Worm (Caenorhabditis elegans) whole organism, young adult: ENCODE measurements around the gene F47D12.3.

Experiments
- D2030.7 ChIP-seq: fragments of 200-800 bp; sonication (Bioruptor generic); IDR thresholded peaks from 2 replicates; pipeline ENCODE4 v1.3.6; 2022; ENCODE audit warnings: missing genetic modification reagents, missing genetic modification characterization, missing compliant biosample characterization
- F55B11.4 ChIP-seq: sonication (generic microtip); optimal IDR thresholded peaks from 2 replicates; lab custom pipeline; 2016; ENCODE audit warnings: missing compliant biosample characterization, missing genetic modification characterization, borderline replicate concordance; ENCODE audit not compliant: insufficient read depth
- F57A8.1 ChIP-seq: fragments of 200-800 bp; sonication (Bioruptor generic); optimal IDR thresholded peaks from 2 replicates; lab custom pipeline; 2018; ENCODE audit warnings: mild to moderate bottlenecking, missing genetic modification characterization, moderate library complexity, missing compliant biosample characterization
- F57C9.4 ChIP-seq: sonication (generic microtip); optimal IDR thresholded peaks from 2 replicates; lab custom pipeline; 2017; ENCODE audit warnings: mild to moderate bottlenecking, missing genetic modification characterization, missing compliant biosample characterization
- K12H6.12 ChIP-seq: fragments of 200-800 bp; sonication (Bioruptor generic); optimal IDR thresholded peaks from 2 replicates; lab custom pipeline; 2018; ENCODE audit warnings: mild to moderate bottlenecking, missing genetic modification characterization, missing compliant biosample characterization
- T26A5.8 ChIP-seq: sonication (generic microtip); optimal IDR thresholded peaks from 2 replicates; lab custom pipeline; 2016; ENCODE audit warnings: missing genetic modification characterization, missing compliant biosample characterization
- ama-1 ChIP-seq, 3 experiments: fragments of 150-350 bp in 1 of 3; sonication (generic microtip) in 2 of 3; optimal IDR thresholded peaks; 2 replicates each; lab custom pipeline; 2014 to 2018; ENCODE audit warnings: missing biosample characterization in 2 of 3, missing genetic modification characterization in 2 of 3, missing genetic modification reagents in 2 of 3
- aptf-2 ChIP-seq: fragments of 200-800 bp; sonication (Bioruptor generic); conservative IDR thresholded peaks from 2 replicates; pipeline ENCODE4 v1.3.6; 2022; ENCODE audit warnings: missing genetic modification reagents, missing genetic modification characterization, missing compliant biosample characterization
- atf-7 ChIP-seq: sonication (generic microtip); optimal IDR thresholded peaks from 2 replicates; lab custom pipeline; 2017; ENCODE audit warnings: mild to moderate bottlenecking, missing genetic modification characterization, missing compliant biosample characterization
- attf-5 ChIP-seq: fragments of 200-800 bp; sonication (Bioruptor generic); optimal IDR thresholded peaks from 2 replicates; lab custom pipeline; 2018; ENCODE audit warnings: mild to moderate bottlenecking, missing genetic modification characterization, missing compliant biosample characterization
- ccch-3 ChIP-seq: fragments of 200-800 bp; sonication (Bioruptor generic); optimal IDR thresholded peaks from 2 replicates; lab custom pipeline; 2018; ENCODE audit warnings: mild to moderate bottlenecking, missing genetic modification characterization, missing compliant biosample characterization
- ceh-100 ChIP-seq: fragments of 200-800 bp; sonication (Bioruptor generic); IDR thresholded peaks from 2 replicates; pipeline ENCODE4 v1.3.6; 2022; ENCODE audit warnings: missing genetic modification reagents, missing genetic modification characterization, missing compliant biosample characterization
- ceh-27 ChIP-seq: fragments of 200-800 bp; sonication (Bioruptor generic); optimal IDR thresholded peaks from 2 replicates; lab custom pipeline; 2018; ENCODE audit warnings: mild to moderate bottlenecking, missing genetic modification characterization, moderate library complexity, missing compliant biosample characterization
- ceh-40 ChIP-seq: fragments of 200-800 bp; sonication (Bioruptor generic); IDR thresholded peaks from 2 replicates; pipeline ENCODE4 v1.3.6; 2022; ENCODE audit warnings: missing genetic modification characterization, missing compliant biosample characterization
- dpff-1 ChIP-seq: sonication (generic microtip); optimal IDR thresholded peaks from 2 replicates; lab custom pipeline; 2017; ENCODE audit warnings: mild to moderate bottlenecking, missing genetic modification characterization, missing compliant biosample characterization
- egl-18 ChIP-seq: fragments of 200-800 bp; sonication (Bioruptor generic); IDR thresholded peaks from 2 replicates; pipeline ENCODE4 v1.3.6; 2022; ENCODE audit warnings: missing genetic modification reagents, missing genetic modification characterization, missing compliant biosample characterization
- hlh-26 ChIP-seq: fragments of 200-800 bp; sonication (Bioruptor generic); conservative IDR thresholded peaks from 2 replicates; pipeline ENCODE4 v1.3.6; 2022; ENCODE audit warnings: missing genetic modification reagents, missing genetic modification characterization, missing compliant biosample characterization
- hmg-1.2 ChIP-seq: fragments of 200-800 bp; sonication (Bioruptor generic); IDR thresholded peaks from 2 replicates; pipeline ENCODE4 v1.3.6; 2022; ENCODE audit warnings: missing genetic modification reagents, missing genetic modification characterization, missing compliant biosample characterization
- hsf-1 ChIP-seq: fragments of 200-800 bp; sonication (Bioruptor generic); IDR thresholded peaks from 2 replicates; pipeline ENCODE4 v1.3.6; 2022; ENCODE audit warnings: missing genetic modification reagents, missing genetic modification characterization, missing compliant biosample characterization
- lin-35 ChIP-seq, 3 experiments: fragments of 150-350 bp in 2 of 3; sonication (generic microtip) in 1 of 3; optimal IDR thresholded peaks; 2 replicates each; lab custom pipeline; 2014 to 2018; ENCODE audit warnings: missing biosample characterization in 3 of 3, missing genetic modification characterization in 3 of 3, missing genetic modification reagents in 3 of 3
- mes-4 ChIP-seq: sonication (generic microtip); optimal IDR thresholded peaks from 2 replicates; lab custom pipeline; 2016; ENCODE audit warnings: missing genotype, missing genetic modification characterization, missing compliant biosample characterization
- nhr-120 ChIP-seq: fragments of 200-800 bp; sonication (Bioruptor generic); IDR thresholded peaks from 2 replicates; pipeline ENCODE4 v1.3.6; 2022; ENCODE audit warnings: missing genetic modification characterization, missing compliant biosample characterization
- nhr-179 ChIP-seq: sonication (generic microtip); optimal IDR thresholded peaks from 2 replicates; lab custom pipeline; 2016; ENCODE audit warnings: mild to moderate bottlenecking, missing genetic modification characterization, missing compliant biosample characterization
- rcor-1 ChIP-seq: fragments of 200-800 bp; sonication (Bioruptor generic); IDR thresholded peaks from 2 replicates; pipeline ENCODE4 v1.3.6; 2022; ENCODE audit warnings: missing genetic modification reagents, missing genetic modification characterization, missing compliant biosample characterization
- snpc-1.1 ChIP-seq: sonication (generic microtip); optimal IDR thresholded peaks from 2 replicates; lab custom pipeline; 2017; ENCODE audit warnings: missing genetic modification characterization, mild to moderate bottlenecking, missing compliant biosample characterization, antibody characterized with exemption, moderate library complexity, missing genotype, missing genetic modification reagents; ENCODE audit not compliant: insufficient read depth
- snpc-4 ChIP-seq, 5 experiments: fragments of 150-350 bp in 1 of 5; sonication (generic microtip) in 4 of 5; optimal IDR thresholded peaks; 2 replicates each; lab custom pipeline; 2014 to 2018; ENCODE audit warnings: missing genetic modification characterization in 5 of 5, missing biosample characterization in 3 of 5, antibody characterized with exemption in 2 of 5, mild to moderate bottlenecking in 2 of 5, missing compliant biosample characterization in 2 of 5, missing genotype in 2 of 5, moderate library complexity in 2 of 5, missing genetic modification reagents in 1 of 5
- unc-130 ChIP-seq: sonication (generic microtip); optimal IDR thresholded peaks from 2 replicates; lab custom pipeline; 2016; ENCODE audit warnings: missing genetic modification reagents, missing genetic modification characterization, missing compliant biosample characterization
- xnd-1 ChIP-seq: sonication (generic microtip); optimal IDR thresholded peaks from 2 replicates; lab custom pipeline; 2016; ENCODE audit warnings: missing genotype, missing genetic modification reagents, missing genetic modification characterization, missing compliant biosample characterization
- ztf-3 ChIP-seq: fragments of 200-800 bp; sonication (Bioruptor generic); optimal IDR thresholded peaks from 2 replicates; lab custom pipeline; 2018; ENCODE audit warnings: mild to moderate bottlenecking, missing genetic modification characterization, missing compliant biosample characterization

F47D12.3 gene

ce11 chrIII:6310352-6310751 lies 12.1 kb downstream of the F47D12.3 start:
- TF ChIP-seq lin-35 (GFP tag; optimal IDR thresholded peaks at IDR 0.05; lab: Kevin White, UChicago), result peak in 1 of 3 experiments; percentile 16
- TF ChIP-seq ccch-3 (GFP tag; lab: Kevin White, UChicago), result no peak

ce11 chrIII:6311452-6311851 lies 13.2 kb downstream of the F47D12.3 start:
- TF ChIP-seq T26A5.8 (tag; lab: Kevin White, UChicago) (no peak), unc-130 (no peak), snpc-1.1 (tag; lab: Kevin White, UChicago) (no peak), mes-4 (tag; lab: Kevin White, UChicago) (no peak), nhr-179 (tag; lab: Kevin White, UChicago) (no peak), ama-1 (optimal IDR thresholded peaks at IDR 0.05; lab: Kevin White, UChicago) (no peak), ama-1 (GFP tag; optimal IDR thresholded peaks at IDR 0.05; lab: Kevin White, UChicago) (no peak), D2030.7 (GFP tag; lab: Robert Waterston, UW) (no peak), hlh-26 (GFP tag; lab: Robert Waterston, UW) (no peak)

ce11 chrIII:6312244-6312643 lies 14.0 kb downstream of the F47D12.3 start:
- TF ChIP-seq attf-5 (GFP tag; lab: Kevin White, UChicago) (no peak), ztf-3 (GFP tag; lab: Kevin White, UChicago) (no peak), F55B11.4 (tag; lab: Kevin White, UChicago) (no peak), ceh-40 (GFP tag; lab: Robert Waterston, UW) (no peak), dpff-1 (no peak), mes-4 (tag; lab: Kevin White, UChicago) (no peak), aptf-2 (GFP tag; lab: Robert Waterston, UW) (no peak), F57A8.1 (GFP tag; lab: Kevin White, UChicago) (no peak)

- TF ChIP-seq rcor-1 (GFP tag; lab: Robert Waterston, UW) (no peak), K12H6.12 (tag; lab: Kevin White, UChicago) (no peak), F57C9.4 (tag; lab: Kevin White, UChicago) (no peak)
Measured at ce11 chrIII:6315515-6315914, 17.3 kb downstream of the F47D12.3 start.

ce11 chrIII:6316795-6317194 lies 18.5 kb downstream of the F47D12.3 start:
- TF ChIP-seq T26A5.8 (tag; lab: Kevin White, UChicago) (no peak), hsf-1 (GFP tag; lab: Robert Waterston, UW) (no peak), ceh-27 (peak; percentile 25)

- TF ChIP-seq egl-18 (GFP tag; lab: Robert Waterston, UW) (no peak), snpc-4 (GFP tag; optimal IDR thresholded peaks at IDR 0.05; lab: Kevin White, UChicago) (no peak), snpc-4 (tag; optimal IDR thresholded peaks at IDR 0.05; lab: Kevin White, UChicago) (no peak), xnd-1 (tag; lab: Kevin White, UChicago) (no peak), nhr-120 (GFP tag; lab: Robert Waterston, UW) (no peak), atf-7 (tag; lab: Kevin White, UChicago) (no peak), lin-35 (GFP tag; optimal IDR thresholded peaks at IDR 0.05; lab: Kevin White, UChicago) (no peak), hmg-1.2 (GFP tag; lab: Robert Waterston, UW) (no peak), ceh-100 (GFP tag; lab: Robert Waterston, UW) (no peak)
- TF ChIP-seq, all 124 proteins: peak for 0
Measured at ce11 chrIII:6317345-6317744, 19.1 kb downstream of the F47D12.3 start.
